Fruit fly (Drosophila melanogaster) whole organism, embryonic: ENCODE data around the gene CG42579.

Experiments used
- Adf1 ChIP-seq: fragments of 200-800 bp; sonication (Bioruptor generic); IDR thresholded peaks from 2 replicates; pipeline ENCODE4 v1.3.6; 2022; ENCODE audit warnings: missing biosample characterization, missing genetic modification characterization
- B-H1 ChIP-seq: fragments of 200-800 bp; sonication (Bioruptor generic); IDR thresholded peaks from 3 replicates; pipeline ENCODE4 v1.3.6; 2022; ENCODE audit warnings: missing biosample characterization, missing genetic modification characterization
- Blimp-1 ChIP-seq: fragments of 200-800 bp; sonication (Bioruptor generic); optimal IDR thresholded peaks from 3 replicates; lab custom pipeline; 2018; ENCODE audit warnings: missing biosample characterization, missing genetic modification characterization, mild to moderate bottlenecking, moderate library complexity, missing genetic modification reagents
- CG10274 ChIP-seq: fragments of 200-800 bp; sonication (Bioruptor generic); optimal IDR thresholded peaks from 3 replicates; lab custom pipeline; 2017; ENCODE audit warnings: missing biosample characterization, mild to moderate bottlenecking, missing genetic modification characterization
- CG10431 ChIP-seq: fragments of 200-800 bp; sonication (Bioruptor generic); optimal IDR thresholded peaks from 3 replicates; lab custom pipeline; 2018; ENCODE audit warnings: missing biosample characterization, mild to moderate bottlenecking, missing genetic modification characterization
- CG11247 ChIP-seq: fragments of 200-800 bp; sonication (Bioruptor generic); IDR thresholded peaks from 2 replicates; pipeline ENCODE4 v1.3.6; 2022; ENCODE audit warnings: missing biosample characterization, missing genetic modification characterization
- CG12071 ChIP-seq: fragments of 200-800 bp; sonication (Bioruptor generic); optimal IDR thresholded peaks from 3 replicates; lab custom pipeline; 2018; ENCODE audit warnings: missing biosample characterization, mild to moderate bottlenecking, missing genetic modification characterization
- CG30020 ChIP-seq: fragments of 200-800 bp; optimal IDR thresholded peaks from 2 replicates; lab custom pipeline; 2019; ENCODE audit warnings: missing biosample characterization, mild to moderate bottlenecking, missing genetic modification characterization, moderate library complexity
- CG31441 ChIP-seq: fragments of 200-800 bp; sonication (Bioruptor generic); IDR thresholded peaks from 2 replicates; pipeline ENCODE4 v1.3.6; 2022; ENCODE audit warnings: missing biosample characterization, missing genetic modification characterization
- CG32772 ChIP-seq: fragments of 200-800 bp; sonication (Bioruptor generic); IDR thresholded peaks from 2 replicates; pipeline ENCODE4 v1.3.6; 2022; ENCODE audit warnings: missing biosample characterization, missing genetic modification characterization
- CG4707 ChIP-seq: fragments of 200-800 bp; sonication (Bioruptor generic); optimal IDR thresholded peaks from 2 replicates; lab custom pipeline; 2018; ENCODE audit warnings: missing biosample characterization, mild to moderate bottlenecking, missing genetic modification characterization, moderate library complexity
- CG6654 ChIP-seq: fragments of 200-800 bp; sonication (Bioruptor generic); optimal IDR thresholded peaks from 2 replicates; lab custom pipeline; 2017; ENCODE audit warnings: missing biosample characterization, mild to moderate bottlenecking, missing genetic modification characterization
- CG6813 ChIP-seq: fragments of 200-800 bp; sonication (Bioruptor generic); optimal IDR thresholded peaks from 2 replicates; lab custom pipeline; 2017; ENCODE audit warnings: missing biosample characterization, missing genetic modification characterization, mild to moderate bottlenecking, moderate library complexity, missing genetic modification reagents
- CG7786 ChIP-seq: fragments of 200-800 bp; sonication (Bioruptor generic); optimal IDR thresholded peaks from 2 replicates; lab custom pipeline; 2016; ENCODE audit warnings: missing biosample characterization, missing genetic modification characterization
- CTCF ChIP-seq: fragments of 200-800 bp; sonication (Bioruptor generic); optimal IDR thresholded peaks from 2 replicates; lab custom pipeline; 2017; ENCODE audit warnings: missing biosample characterization, mild to moderate bottlenecking, missing genetic modification characterization, moderate library complexity
- Dref ChIP-seq: fragments of 200-800 bp; sonication (Bioruptor generic); IDR thresholded peaks from 2 replicates; pipeline ENCODE4 v1.3.6; 2022; ENCODE audit warnings: missing biosample characterization, missing genetic modification characterization
- Drgx ChIP-seq: fragments of 200-800 bp; sonication (Bioruptor generic); IDR thresholded peaks from 2 replicates; pipeline ENCODE4 v1.3.6; 2022; ENCODE audit warnings: missing biosample characterization, missing genetic modification characterization
- E2f1 ChIP-seq: fragments of 200-800 bp; sonication (Bioruptor generic); IDR thresholded peaks from 2 replicates; pipeline ENCODE4 v1.3.6; 2022; ENCODE audit warnings: missing biosample characterization, missing genetic modification characterization
- Gug ChIP-seq: fragments of 200-800 bp; sonication (Bioruptor generic); IDR thresholded peaks from 4 replicates; pipeline ENCODE4 v1.3.6; 2022; ENCODE audit warnings: missing biosample characterization, missing genetic modification characterization
- H15 ChIP-seq: fragments of 200-800 bp; sonication (Bioruptor generic); IDR thresholded peaks from 3 replicates; pipeline ENCODE4 v1.3.6; 2022; ENCODE audit warnings: missing biosample characterization, missing genetic modification characterization
- Hr78 ChIP-seq, 2 experiments: fragments of 200-800 bp in 1 of 2; fragments of >200 bp in 1 of 2; sonication (Bioruptor generic) in 1 of 2; optimal IDR thresholded peaks; 2 replicates each; lab custom pipeline; 2017 to 2019; ENCODE audit warnings: missing biosample characterization in 2 of 2, missing genetic modification characterization in 2 of 2, mild to moderate bottlenecking in 1 of 2, moderate library complexity in 1 of 2
- MESR4 ChIP-seq: fragments of 200-800 bp; sonication (Bioruptor generic); optimal IDR thresholded peaks from 2 replicates; lab custom pipeline; 2018; ENCODE audit warnings: missing biosample characterization, mild to moderate bottlenecking, missing genetic modification characterization, moderate library complexity
- Mad ChIP-seq: fragments of 200-800 bp; sonication (Bioruptor generic); optimal IDR thresholded peaks from 2 replicates; lab custom pipeline; 2016; ENCODE audit warnings: missing biosample characterization, missing genetic modification characterization
- Mes4 ChIP-seq: fragments of 200-800 bp; sonication (Bioruptor generic); optimal IDR thresholded peaks from 2 replicates; lab custom pipeline; 2016; ENCODE audit warnings: missing biosample characterization, missing genetic modification characterization
- Six4 ChIP-seq: fragments of 200-800 bp; sonication (Bioruptor generic); optimal IDR thresholded peaks from 2 replicates; lab custom pipeline; 2016; ENCODE audit warnings: missing biosample characterization, missing genetic modification characterization
- ac ChIP-seq: fragments of 200-800 bp; sonication (Bioruptor generic); optimal IDR thresholded peaks from 3 replicates; lab custom pipeline; 2017; ENCODE audit warnings: missing biosample characterization, mild to moderate bottlenecking, missing genetic modification characterization
- ase ChIP-seq: fragments of 200-800 bp; sonication (Bioruptor generic); IDR thresholded peaks from 3 replicates; pipeline ENCODE4 v1.3.6; 2022; ENCODE audit warnings: missing biosample characterization, missing genetic modification characterization
- az2 ChIP-seq: fragments of 200-800 bp; sonication (Bioruptor generic); optimal IDR thresholded peaks from 3 replicates; lab custom pipeline; 2016; ENCODE audit warnings: missing biosample characterization, missing genetic modification characterization
- caup ChIP-seq: fragments of 200-800 bp; sonication (Bioruptor generic); optimal IDR thresholded peaks from 3 replicates; lab custom pipeline; 2017; ENCODE audit warnings: missing biosample characterization, mild to moderate bottlenecking, missing genetic modification characterization, moderate library complexity; ENCODE audit not compliant: severe bottlenecking
- crol ChIP-seq: fragments of 200-800 bp; sonication (Bioruptor generic); IDR thresholded peaks from 2 replicates; pipeline ENCODE4 v1.3.6; 2022; ENCODE audit warnings: missing biosample characterization, missing genetic modification characterization
- ems ChIP-seq: fragments of 200-800 bp; sonication (Bioruptor generic); optimal IDR thresholded peaks from 3 replicates; lab custom pipeline; 2016; ENCODE audit warnings: missing biosample characterization, missing genetic modification characterization
- fd102C ChIP-seq: fragments of 200-800 bp; sonication (Bioruptor generic); optimal IDR thresholded peaks from 2 replicates; lab custom pipeline; 2018; ENCODE audit warnings: missing biosample characterization, mild to moderate bottlenecking, missing genetic modification characterization, moderate library complexity
- fd64A ChIP-seq: fragments of 200-800 bp; sonication (Bioruptor generic); optimal IDR thresholded peaks from 3 replicates; lab custom pipeline; 2018; ENCODE audit warnings: missing biosample characterization, mild to moderate bottlenecking, missing genetic modification characterization
- fd96Cb ChIP-seq: fragments of 200-800 bp; sonication (Bioruptor generic); optimal IDR thresholded peaks from 2 replicates; lab custom pipeline; 2018; ENCODE audit warnings: missing biosample characterization, mild to moderate bottlenecking, missing genetic modification characterization, moderate library complexity
- gcm ChIP-seq: fragments of 200-800 bp; sonication (Bioruptor generic); optimal IDR thresholded peaks from 2 replicates; lab custom pipeline; 2019; ENCODE audit warnings: missing biosample characterization, mild to moderate bottlenecking, missing genetic modification characterization, moderate library complexity
- gt ChIP-seq: fragments of 200-800 bp; sonication (Bioruptor generic); IDR thresholded peaks from 2 replicates; pipeline ENCODE4 v1.3.6; 2022; ENCODE audit warnings: missing biosample characterization, missing genetic modification characterization
- ham ChIP-seq: fragments of 200-800 bp; sonication (Bioruptor generic); IDR thresholded peaks from 2 replicates; pipeline ENCODE4 v1.3.6; 2022; ENCODE audit warnings: missing biosample characterization, missing genetic modification characterization
- hb ChIP-seq: fragments of 200-800 bp; sonication (Bioruptor generic); IDR thresholded peaks from 3 replicates; pipeline ENCODE4 v1.3.6; 2022; ENCODE audit warnings: missing biosample characterization, missing genetic modification characterization; ENCODE audit not compliant: partially characterized antibody
- maf-S ChIP-seq: fragments of 200-800 bp; sonication (Bioruptor generic); optimal IDR thresholded peaks from 2 replicates; lab custom pipeline; 2016; ENCODE audit warnings: missing biosample characterization, missing genetic modification characterization
- p53 ChIP-seq: fragments of 200-800 bp; sonication (Bioruptor generic); optimal IDR thresholded peaks from 2 replicates; lab custom pipeline; 2016; ENCODE audit warnings: missing biosample characterization, missing genetic modification characterization
- peb ChIP-seq: fragments of 200-800 bp; sonication (Bioruptor generic); IDR thresholded peaks from 2 replicates; pipeline ENCODE4 v1.3.6; 2022; ENCODE audit warnings: missing biosample characterization, missing genetic modification characterization
- pita ChIP-seq: fragments of 200-800 bp; sonication (Bioruptor generic); optimal IDR thresholded peaks from 2 replicates; lab custom pipeline; 2017; ENCODE audit warnings: missing biosample characterization, mild to moderate bottlenecking, missing genetic modification characterization
- pros ChIP-seq: fragments of 200-800 bp; sonication (Bioruptor generic); optimal IDR thresholded peaks from 3 replicates; lab custom pipeline; 2019; ENCODE audit warnings: missing biosample characterization, mild to moderate bottlenecking, missing genetic modification characterization, moderate library complexity
- salm ChIP-seq: fragments of 200-800 bp; sonication (Bioruptor generic); optimal IDR thresholded peaks from 2 replicates; lab custom pipeline; 2018; ENCODE audit warnings: missing biosample characterization, mild to moderate bottlenecking, missing genetic modification characterization
- schlank ChIP-seq: fragments of 200-800 bp; sonication (Bioruptor generic); optimal IDR thresholded peaks from 2 replicates; lab custom pipeline; 2018; ENCODE audit warnings: missing biosample characterization, mild to moderate bottlenecking, missing genetic modification characterization
- seq ChIP-seq: fragments of 200-800 bp; sonication (Bioruptor generic); IDR thresholded peaks from 2 replicates; pipeline ENCODE4 v1.3.6; 2022; ENCODE audit warnings: missing biosample characterization, missing genetic modification characterization
- slou ChIP-seq: fragments of 200-800 bp; sonication (Bioruptor generic); optimal IDR thresholded peaks from 3 replicates; lab custom pipeline; 2016; ENCODE audit warnings: missing biosample characterization, missing genetic modification characterization
- slp2 ChIP-seq: fragments of 200-800 bp; sonication (Bioruptor generic); optimal IDR thresholded peaks from 2 replicates; lab custom pipeline; 2016; ENCODE audit warnings: missing biosample characterization, missing genetic modification characterization
- sqz ChIP-seq: fragments of 200-800 bp; sonication (Bioruptor generic); optimal IDR thresholded peaks from 3 replicates; lab custom pipeline; 2018; ENCODE audit warnings: missing biosample characterization, mild to moderate bottlenecking, missing genetic modification characterization
- z ChIP-seq: fragments of 200-800 bp; sonication (Bioruptor generic); IDR thresholded peaks from 3 replicates; pipeline ENCODE4 v1.3.6; 2022; ENCODE audit warnings: missing biosample characterization, missing genetic modification characterization
- zf30C ChIP-seq: fragments of 200-800 bp; sonication (Bioruptor generic); optimal IDR thresholded peaks from 3 replicates; lab custom pipeline; 2018; ENCODE audit warnings: missing biosample characterization, mild to moderate bottlenecking, missing genetic modification characterization

Gene CG42579

dm6 chrX:20502776-20503503 is 24.5 kb upstream of the CG42579 start (continued):
- TF ChIP-seq CG31441 (GFP tag; lab: Robert Waterston, UW) (peak; percentile 61), CG30020 (no peak), H15 (GFP tag; lab: Robert Waterston, UW) (no peak), ham (GFP tag; lab: Robert Waterston, UW) (no peak), salm (tag; lab: Kevin White, UChicago) (no peak), Adf1 (GFP tag; lab: Robert Waterston, UW) (peak; percentile 18; the same call in 1 of the 2 replicates), CG10431 (GFP tag; lab: Kevin White, UChicago) (no peak), gt (GFP tag; lab: Robert Waterston, UW) (no peak), CG12071 (GFP tag; lab: Kevin White, UChicago) (no peak), maf-S (no peak), Blimp-1 (GFP tag; lab: Kevin White, UChicago) (peak; percentile 50), CG10274 (GFP tag; lab: Kevin White, UChicago) (peak; percentile 1), az2 (GFP tag; lab: Kevin White, UChicago) (no peak), seq (GFP tag; lab: Robert Waterston, UW) (no peak), p53 (GFP tag; lab: Kevin White, UChicago) (no peak), CTCF (GFP tag; lab: Kevin White, UChicago) (no peak), ac (GFP tag; lab: Kevin White, UChicago) (no peak), pita (GFP tag; lab: Kevin White, UChicago) (no peak), Hr78 (GFP tag; optimal IDR thresholded peaks at IDR 0.05; lab: Kevin White, UChicago) (no peak), gcm (GFP tag; lab: Kevin White, UChicago) (no peak), slou (GFP tag; lab: Kevin White, UChicago) (no peak), MESR4 (GFP tag; lab: Kevin White, UChicago) (no peak), crol (peak; percentile 91), hb (GFP tag; lab: Robert Waterston, UW) (no peak), fd64A (GFP tag; lab: Kevin White, UChicago) (no peak), ase (GFP tag; lab: Robert Waterston, UW) (no peak), z (no peak), Dref (GFP tag; lab: Robert Waterston, UW) (no peak), Mes4 (GFP tag; lab: Kevin White, UChicago) (no peak), CG6813 (GFP tag; lab: Kevin White, UChicago) (no peak), CG32772 (GFP tag; lab: Robert Waterston, UW) (peak; percentile 17; the same call in 1 of the 2 replicates), Six4 (GFP tag; lab: Kevin White, UChicago) (no peak), sqz (no peak), Gug (GFP tag; lab: Robert Waterston, UW) (peak; percentile 8; the same call in 1 of the 4 replicates), Mad (no peak), slp2 (GFP tag; lab: Kevin White, UChicago) (no peak), ems (GFP tag; lab: Kevin White, UChicago) (no peak), CG7786 (no peak), B-H1 (no peak), CG11247 (no peak), caup (GFP tag; lab: Kevin White, UChicago) (peak; percentile 30), CG4707 (GFP tag; lab: Kevin White, UChicago) (no peak), CG6654 (GFP tag; lab: Kevin White, UChicago) (no peak), pros (GFP tag; lab: Kevin White, UChicago) (no peak), zf30C (no peak), schlank (tag; lab: Kevin White, UChicago) (no peak), fd102C (GFP tag; lab: Kevin White, UChicago) (no peak), Drgx (no peak), peb (GFP tag; lab: Robert Waterston, UW) (no peak), fd96Cb (tag; lab: Kevin White, UChicago) (peak; percentile 34), E2f1 (GFP tag; lab: Robert Waterston, UW) (no peak; the same call in 1 of the 2 replicates)
